Worm (Caenorhabditis elegans) whole organism, L1 larva: Measurements from ENCODE around the gene F32D8.12.

ENCODE experiments used
- C16A3.4 ChIP-seq: fragments of 150-350 bp; optimal IDR thresholded peaks from 2 replicates; lab custom pipeline; 2014; ENCODE audit warnings: missing biosample characterization, missing genetic modification characterization
- C34B4.2 ChIP-seq: sonication (generic microtip); optimal IDR thresholded peaks from 2 replicates; lab custom pipeline; 2017; ENCODE audit warnings: mild to moderate bottlenecking, missing genetic modification characterization, missing compliant biosample characterization
- aha-1 ChIP-seq: fragments of 150-350 bp; optimal IDR thresholded peaks from 2 replicates; lab custom pipeline; 2014; ENCODE audit warnings: missing biosample characterization, missing genetic modification characterization
- aly-2 ChIP-seq: fragments of 150-350 bp; optimal IDR thresholded peaks from 2 replicates; lab custom pipeline; 2014; ENCODE audit warnings: missing biosample characterization, missing genetic modification characterization
- ceh-63 ChIP-seq: fragments of 200-800 bp; sonication (Bioruptor generic); optimal IDR thresholded peaks from 2 replicates; lab custom pipeline; 2018; ENCODE audit warnings: mild to moderate bottlenecking, missing genetic modification characterization, missing compliant biosample characterization
- ceh-82 ChIP-seq, 3 experiments: fragments of 150-350 bp in 1 of 3; sonication (generic microtip) in 2 of 3; optimal IDR thresholded peaks; 2 replicates each; lab custom pipeline; 2014 to 2017; ENCODE audit warnings: missing biosample characterization in 3 of 3, missing genetic modification characterization in 3 of 3
- ceh-88 ChIP-seq: fragments of 200-800 bp; sonication (Bioruptor generic); IDR thresholded peaks from 2 replicates; pipeline ENCODE4 v1.3.6; 2022; ENCODE audit warnings: missing genetic modification characterization, missing compliant biosample characterization
- efl-1 ChIP-seq, 4 experiments: fragments of 150-350 bp; optimal IDR thresholded peaks in 3 of 4; peaks in 1 of 4; 1 replicate in 1 of 4; 2 replicates in 3 of 4; lab custom pipeline; 2014; ENCODE audit warnings: missing biosample characterization in 2 of 4, missing genetic modification characterization in 2 of 4, missing genetic modification reagents in 2 of 4
- efl-3 ChIP-seq: fragments of 200-800 bp; sonication (Bioruptor generic); optimal IDR thresholded peaks from 2 replicates; lab custom pipeline; 2018; ENCODE audit warnings: mild to moderate bottlenecking, missing genetic modification characterization, missing compliant biosample characterization
- elt-3 ChIP-seq, 6 experiments: fragments of 150-350 bp in 1 of 6; sonication (generic microtip); optimal IDR thresholded peaks; 2 replicates each; lab custom pipeline; 2017 to 2018; ENCODE audit warnings: missing biosample characterization in 6 of 6, missing genetic modification characterization in 6 of 6, inconsistent platforms in 1 of 6
- ets-5 ChIP-seq: fragments of 200-800 bp; sonication (Bioruptor generic); IDR thresholded peaks from 2 replicates; pipeline ENCODE4 v1.3.6; 2022; ENCODE audit warnings: missing genetic modification characterization, missing compliant biosample characterization
- fkh-4 ChIP-seq: sonication (generic microtip); optimal IDR thresholded peaks from 2 replicates; lab custom pipeline; 2016; ENCODE audit warnings: missing compliant biosample characterization, missing genetic modification characterization, borderline replicate concordance
- fkh-8 ChIP-seq: sonication (generic microtip); optimal IDR thresholded peaks from 2 replicates; lab custom pipeline; 2016; ENCODE audit warnings: mild to moderate bottlenecking, missing genetic modification characterization, missing compliant biosample characterization
- fos-1 ChIP-seq: fragments of 150-350 bp; optimal IDR thresholded peaks from 2 replicates; lab custom pipeline; 2014; ENCODE audit warnings: missing biosample characterization, missing genetic modification characterization
- hlh-17 ChIP-seq: fragments of 200-800 bp; sonication (Bioruptor generic); optimal IDR thresholded peaks from 2 replicates; lab custom pipeline; 2018; ENCODE audit warnings: missing genetic modification characterization, mild to moderate bottlenecking, missing compliant biosample characterization, moderate library complexity, borderline replicate concordance
- hlh-4 ChIP-seq: sonication (generic microtip); optimal IDR thresholded peaks from 2 replicates; lab custom pipeline; 2016; ENCODE audit warnings: mild to moderate bottlenecking, missing genetic modification characterization, missing compliant biosample characterization
- hpl-2 ChIP-seq: fragments of 150-350 bp; optimal IDR thresholded peaks from 2 replicates; lab custom pipeline; 2014; ENCODE audit warnings: missing biosample characterization, missing genetic modification reagents, missing genetic modification characterization
- lin-14 ChIP-seq: fragments of 200-800 bp; sonication (Bioruptor generic); optimal IDR thresholded peaks from 2 replicates; lab custom pipeline; 2018; ENCODE audit warnings: mild to moderate bottlenecking, missing genetic modification characterization, moderate library complexity, missing compliant biosample characterization
- lin-35 ChIP-seq, 2 experiments: fragments of 150-350 bp; optimal IDR thresholded peaks; 2 replicates each; lab custom pipeline; 2014; ENCODE audit warnings: missing biosample characterization in 2 of 2, missing genetic modification characterization in 2 of 2, missing genetic modification reagents in 2 of 2
- lin-39 ChIP-seq: fragments of 150-350 bp; optimal IDR thresholded peaks from 2 replicates; lab custom pipeline; 2014; ENCODE audit warnings: missing biosample characterization, missing genetic modification reagents, missing genetic modification characterization
- lir-3 ChIP-seq: sonication (generic microtip); optimal IDR thresholded peaks from 2 replicates; lab custom pipeline; 2016; ENCODE audit warnings: mild to moderate bottlenecking, missing genetic modification characterization, moderate library complexity, missing compliant biosample characterization; ENCODE audit not compliant: poor library complexity
- lsy-2 ChIP-seq, 2 experiments: fragments of 150-350 bp; optimal IDR thresholded peaks; 2 replicates each; lab custom pipeline; 2014; ENCODE audit warnings: missing biosample characterization in 2 of 2, missing genetic modification characterization in 2 of 2
- mab-9 ChIP-seq: fragments of 200-800 bp; sonication (Bioruptor generic); IDR thresholded peaks from 2 replicates; pipeline ENCODE4 v1.3.6; 2022; ENCODE audit warnings: missing genetic modification reagents, missing genetic modification characterization, missing compliant biosample characterization
- mdl-1 ChIP-seq, 2 experiments: fragments of 150-350 bp; optimal IDR thresholded peaks; 2 replicates each; lab custom pipeline; 2014 to 2017; ENCODE audit warnings: missing biosample characterization in 2 of 2, missing genetic modification characterization in 2 of 2, inconsistent platforms in 1 of 2
- mep-1 ChIP-seq: fragments of 150-350 bp; optimal IDR thresholded peaks from 2 replicates; lab custom pipeline; 2014; ENCODE audit warnings: missing biosample characterization, missing genetic modification characterization
- nhr-19 ChIP-seq: fragments of 200-800 bp; sonication (Bioruptor generic); conservative IDR thresholded peaks from 2 replicates; pipeline ENCODE4 v1.3.6; 2022; ENCODE audit warnings: missing genetic modification characterization, missing compliant biosample characterization
- nhr-237 ChIP-seq: fragments of 150-350 bp; optimal IDR thresholded peaks from 2 replicates; lab custom pipeline; 2014; ENCODE audit warnings: missing biosample characterization, missing genetic modification characterization
- nhr-28 ChIP-seq: fragments of 150-350 bp; optimal IDR thresholded peaks from 2 replicates; lab custom pipeline; 2014; ENCODE audit warnings: missing biosample characterization, missing genetic modification characterization
- nhr-71 ChIP-seq: sonication (generic microtip); optimal IDR thresholded peaks from 2 replicates; lab custom pipeline; 2016; ENCODE audit warnings: mild to moderate bottlenecking, missing genetic modification characterization, moderate library complexity, missing compliant biosample characterization
- nhr-76 ChIP-seq: sonication (generic microtip); optimal IDR thresholded peaks from 2 replicates; lab custom pipeline; 2017; ENCODE audit warnings: missing biosample characterization, missing genetic modification characterization
- nhr-77 ChIP-seq: fragments of 150-350 bp; optimal IDR thresholded peaks from 2 replicates; lab custom pipeline; 2014; ENCODE audit warnings: missing biosample characterization, missing genetic modification characterization
- nhr-85 ChIP-seq: sonication (generic microtip); peaks from one replicate; lab custom pipeline; 2016; ENCODE audit warnings: missing genetic modification characterization, inconsistent platforms, missing compliant biosample characterization
- pax-3 ChIP-seq: fragments of 200-800 bp; sonication (Bioruptor generic); optimal IDR thresholded peaks from 2 replicates; lab custom pipeline; 2018; ENCODE audit warnings: mild to moderate bottlenecking, missing genetic modification characterization, moderate library complexity, missing compliant biosample characterization
- pqm-1 ChIP-seq: sonication (generic microtip); optimal IDR thresholded peaks from 3 replicates; lab custom pipeline; 2017; ENCODE audit warnings: missing biosample characterization, missing genetic modification characterization
- rnt-1 ChIP-seq: sonication (generic microtip); optimal IDR thresholded peaks from 2 replicates; lab custom pipeline; 2016; ENCODE audit warnings: mild to moderate bottlenecking, missing genetic modification characterization, moderate library complexity, missing compliant biosample characterization
- skn-1 ChIP-seq: fragments of 150-350 bp; optimal IDR thresholded peaks from 2 replicates; lab custom pipeline; 2014; ENCODE audit warnings: missing biosample characterization, missing genetic modification characterization
- snu-23 ChIP-seq: sonication (generic microtip); optimal IDR thresholded peaks from 2 replicates; lab custom pipeline; 2016; ENCODE audit warnings: missing genetic modification characterization, missing compliant biosample characterization
- sox-4 ChIP-seq: sonication (generic microtip); optimal IDR thresholded peaks from 2 replicates; lab custom pipeline; 2016; ENCODE audit warnings: missing genetic modification characterization, missing compliant biosample characterization
- sptf-1 ChIP-seq: fragments of 150-350 bp; optimal IDR thresholded peaks from 2 replicates; lab custom pipeline; 2014; ENCODE audit warnings: missing biosample characterization, missing genetic modification characterization
- swsn-7 ChIP-seq: sonication (generic microtip); optimal IDR thresholded peaks from 2 replicates; lab custom pipeline; 2016; ENCODE audit warnings: missing genetic modification characterization, missing compliant biosample characterization
- tbx-2 ChIP-seq: sonication (generic microtip); optimal IDR thresholded peaks from 2 replicates; lab custom pipeline; 2016; ENCODE audit warnings: missing genetic modification characterization, missing compliant biosample characterization
- tlp-1 ChIP-seq: fragments of 150-350 bp; optimal IDR thresholded peaks from 2 replicates; lab custom pipeline; 2014; ENCODE audit warnings: missing biosample characterization, missing genetic modification characterization
- unc-130 ChIP-seq: fragments of 150-350 bp; optimal IDR thresholded peaks from 2 replicates; lab custom pipeline; 2017; ENCODE audit warnings: missing biosample characterization, missing genetic modification characterization, inconsistent platforms
- unc-30 ChIP-seq: sonication (generic microtip); optimal IDR thresholded peaks from 2 replicates; lab custom pipeline; 2017; ENCODE audit warnings: missing biosample characterization, missing genetic modification characterization
- unc-86 ChIP-seq: sonication (generic microtip); optimal IDR thresholded peaks from 2 replicates; lab custom pipeline; 2016; ENCODE audit warnings: missing genetic modification characterization, missing compliant biosample characterization
- vab-15 ChIP-seq: sonication (generic microtip); optimal IDR thresholded peaks from 2 replicates; lab custom pipeline; 2017; ENCODE audit warnings: missing genotype, mild to moderate bottlenecking, missing genetic modification characterization, missing compliant biosample characterization
- xbp-1 ChIP-seq: sonication (generic microtip); optimal IDR thresholded peaks from 2 replicates; lab custom pipeline; 2016; ENCODE audit warnings: missing genetic modification characterization, missing compliant biosample characterization

F32D8.12 gene

ce11 chrV:10861611-10862262, 29.1 kb downstream of the F32D8.12 start (continued):
- TF ChIP-seq nhr-77 (tag; lab: Kevin White, UChicago) (no peak), pqm-1 (tag; lab: Kevin White, UChicago) (no peak), mep-1 (tag; lab: Kevin White, UChicago) (peak; percentile 56), sptf-1 (tag; lab: Kevin White, UChicago) (no peak), nhr-76 (no peak), unc-30 (tag; lab: Kevin White, UChicago) (no peak), swsn-7 (tag; lab: Kevin White, UChicago) (no peak), efl-1 (optimal IDR thresholded peaks at IDR 0.05; lab: Kevin White, UChicago) (no peak), efl-1 (GFP tag; optimal IDR thresholded peaks at IDR 0.05 in 1 of 2; lab: Kevin White, UChicago) (peak in 1 of 2 experiments; percentile 90), xbp-1 (no peak), snu-23 (GFP tag; lab: Kevin White, UChicago) (peak; percentile 50), ceh-88 (GFP tag; lab: Robert Waterston, UW) (no peak), lin-35 (GFP tag; optimal IDR thresholded peaks at IDR 0.05; lab: Kevin White, UChicago) (peak; percentile 16 to 31), C16A3.4 (tag; lab: Kevin White, UChicago) (no peak), hpl-2 (GFP tag; lab: Kevin White, UChicago) (no peak), lin-39 (tag; lab: Kevin White, UChicago) (no peak), unc-86 (tag; lab: Kevin White, UChicago) (no peak), ets-5 (GFP tag; lab: Robert Waterston, UW) (no peak), ceh-82 (tag; optimal IDR thresholded peaks at IDR 0.05; lab: Kevin White, UChicago) (peak in 1 of 3 experiments; percentile 29), C34B4.2 (tag; lab: Kevin White, UChicago) (no peak), lir-3 (no peak), aly-2 (tag; lab: Kevin White, UChicago) (no peak), nhr-237 (tag; lab: Kevin White, UChicago) (no peak), efl-3 (GFP tag; lab: Kevin White, UChicago) (no peak), mab-9 (GFP tag; lab: Robert Waterston, UW) (no peak), ceh-63 (no peak), fkh-4 (tag; lab: Kevin White, UChicago) (no peak), nhr-19 (GFP tag; lab: Robert Waterston, UW) (no peak), aha-1 (tag; lab: Kevin White, UChicago) (no peak), lsy-2 (tag; optimal IDR thresholded peaks at IDR 0.05; lab: Kevin White, UChicago) (peak in 1 of 2 experiments; percentile 60), fos-1 (no peak), mdl-1 (tag; optimal IDR thresholded peaks at IDR 0.05; lab: Kevin White, UChicago) (peak in 1 of 2 experiments; percentile 46), fkh-8 (tag; lab: Kevin White, UChicago) (peak; percentile 2), nhr-28 (no peak), nhr-85 (tag; lab: Kevin White, UChicago) (peak; percentile 73), skn-1 (tag; lab: Kevin White, UChicago) (no peak)

DNA sequence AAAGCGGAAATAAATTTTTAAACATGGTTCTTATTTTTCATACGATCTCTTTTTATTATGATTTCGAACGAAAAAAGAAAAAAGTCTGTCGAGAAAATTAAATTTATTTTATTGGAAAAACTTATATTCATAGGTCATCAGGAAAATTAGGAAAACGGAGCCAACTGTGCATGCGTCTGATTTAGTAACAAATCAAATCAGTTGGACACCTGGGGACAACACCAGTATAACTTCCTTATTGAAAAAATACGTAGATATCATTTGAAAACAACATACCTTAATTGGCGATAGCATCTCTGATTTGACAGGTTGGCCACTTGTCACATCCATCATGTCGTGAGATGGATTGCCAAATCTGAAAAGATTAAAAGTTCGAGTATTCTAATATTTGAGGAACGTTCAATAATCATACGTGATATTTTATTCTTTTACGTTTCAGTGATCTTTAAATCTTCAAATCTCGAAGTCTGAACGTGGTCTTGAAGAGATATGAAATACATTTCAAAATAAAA, 30.2 kb downstream of the F32D8.12 start:
- no peak for TF ChIP-seq hlh-17 (GFP tag; lab: Kevin White, UChicago)
- no peak for TF ChIP-seq fkh-4 (tag; lab: Kevin White, UChicago)
- TF ChIP-seq vab-15 (tag; lab: Kevin White, UChicago) = no peak
- TF ChIP-seq unc-130 (tag; lab: Kevin White, UChicago) = no peak
- TF ChIP-seq snu-23 (GFP tag; lab: Kevin White, UChicago) = peak; percentile 13
- no peak for TF ChIP-seq lin-35 (GFP tag; optimal IDR thresholded peaks at IDR 0.05; lab: Kevin White, UChicago)
- TF ChIP-seq nhr-71 (tag; lab: Kevin White, UChicago) = peak; percentile 29
- peak; percentile 4 for TF ChIP-seq tbx-2 (tag; lab: Kevin White, UChicago)
- peak in 1 of 6 experiments; percentile 31 for TF ChIP-seq elt-3 (tag; optimal IDR thresholded peaks at IDR 0.05; lab: Kevin White, UChicago)
- peak; percentile 2 for TF ChIP-seq fkh-8 (tag; lab: Kevin White, UChicago)
- TF ChIP-seq unc-86 (tag; lab: Kevin White, UChicago) = no peak
- TF ChIP-seq nhr-77 (tag; lab: Kevin White, UChicago) = no peak
- peak; percentile 1 for TF ChIP-seq rnt-1 (tag; lab: Kevin White, UChicago)
- TF ChIP-seq sox-4 = no peak
- no peak for TF ChIP-seq hlh-4
- no peak for TF ChIP-seq efl-1 (optimal IDR thresholded peaks at IDR 0.05; lab: Kevin White, UChicago)
- TF ChIP-seq efl-1 (GFP tag; optimal IDR thresholded peaks at IDR 0.05 in 1 of 2; lab: Kevin White, UChicago) = peak in 1 of 2 experiments; percentile 12
- TF ChIP-seq nhr-85 (tag; lab: Kevin White, UChicago) = peak; percentile 88
- peak; percentile 50 for TF ChIP-seq lin-14 (GFP tag; lab: Kevin White, UChicago)
- TF ChIP-seq pax-3 (tag; lab: Kevin White, UChicago) = no peak
- TF ChIP-seq tlp-1 = no peak
